Worm (Caenorhabditis elegans) whole organism, early embryonic: ENCODE results near the gene F32D1.8.

Experiments used
- ama-1 ChIP-seq: fragments of 150-350 bp; optimal IDR thresholded peaks from 2 replicates; lab custom pipeline; 2014
- tra-4 ChIP-seq: sonication (generic microtip); optimal IDR thresholded peaks from 2 replicates; lab custom pipeline; 2017; ENCODE audit warnings: missing genetic modification characterization, missing compliant biosample characterization

DNA sequence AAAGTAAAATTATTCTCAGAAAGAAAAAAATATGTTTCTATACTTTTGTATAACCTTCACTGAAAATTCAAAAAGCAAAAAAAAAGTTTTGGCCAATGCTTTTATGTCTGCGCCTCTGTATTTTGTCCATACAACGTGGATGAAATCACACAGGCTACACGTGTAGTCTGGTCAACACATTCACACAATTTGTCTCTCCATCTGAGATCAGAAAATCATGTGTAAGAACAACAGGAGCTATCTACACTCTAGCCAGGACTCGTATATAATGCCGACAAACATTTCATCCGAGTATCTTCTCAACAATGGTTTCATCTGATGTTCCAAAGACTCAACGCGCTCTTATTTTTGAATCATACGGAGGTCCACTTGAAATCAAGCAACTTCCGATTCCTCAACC, 50.7 kb downstream of the F32D1.8 start, which contains the start of gene D2063.1:
- TF ChIP-seq ama-1 (no peak), tra-4 (no peak)
